Worm (Caenorhabditis elegans): ENCODE results near the gene F54E4.3.

The F54E4.3 gene

DNA sequence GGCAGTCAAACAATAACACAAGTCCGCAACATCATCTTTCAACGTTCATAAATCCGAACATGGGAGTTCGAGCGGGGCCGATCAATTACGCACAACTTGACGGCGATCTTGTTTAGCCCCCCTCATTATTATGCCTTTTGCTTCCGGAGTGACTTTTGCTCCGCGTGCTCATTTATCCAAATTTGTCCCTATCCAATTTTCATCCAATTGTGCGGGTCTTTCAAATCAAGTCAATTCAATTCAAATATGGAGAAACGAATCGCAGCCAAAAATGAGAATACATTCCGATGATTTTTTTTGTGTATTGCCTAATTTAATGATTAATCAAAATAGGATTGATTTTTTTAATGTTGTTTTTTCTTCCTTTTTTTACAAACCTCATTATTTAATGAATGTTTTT is 26.2 kb upstream of the F54E4.3 start:
- TF ChIP-seq ama-1 (optimal IDR thresholded peaks at IDR 0.05) (no peak), nhr-28 (tag; optimal IDR thresholded peaks at IDR 0.05) (no peak), dsc-1 (tag; optimal IDR thresholded peaks at IDR 0.05) (no peak), Y116A8C.19 (tag; optimal IDR thresholded peaks at IDR 0.05; ENCODE audit: borderline replicate concordance) (no peak), snpc-4 (tag; optimal IDR thresholded peaks at IDR 0.05) (no peak), F16B12.6 (tag; optimal IDR thresholded peaks at IDR 0.05) (no peak), lir-3 (tag; optimal IDR thresholded peaks at IDR 0.05; ENCODE audit: poor library complexity) (no peak), ztf-4 (tag; optimal IDR thresholded peaks at IDR 0.05) (no peak), ceh-82 (tag; optimal IDR thresholded peaks at IDR 0.05) (no peak), mdl-1 (tag; optimal IDR thresholded peaks at IDR 0.05) (no peak), sox-4 (tag; optimal IDR thresholded peaks at IDR 0.05) (no peak)

- no peak for TF ChIP-seq unc-98 (GFP tag; IDR thresholded peaks at IDR 0.05)
- no peak for TF ChIP-seq nhr-71 (tag; optimal IDR thresholded peaks at IDR 0.05)
- peak; percentile 65 for TF ChIP-seq snpc-4 (tag; optimal IDR thresholded peaks at IDR 0.05)
- TF ChIP-seq nhr-84 (tag; optimal IDR thresholded peaks at IDR 0.05): no peak
- no peak for TF ChIP-seq lin-39 (tag; optimal IDR thresholded peaks at IDR 0.05)
Measured at ce11 chrX:14661918-14662317, 25.7 kb upstream of the F54E4.3 start.

DNA sequence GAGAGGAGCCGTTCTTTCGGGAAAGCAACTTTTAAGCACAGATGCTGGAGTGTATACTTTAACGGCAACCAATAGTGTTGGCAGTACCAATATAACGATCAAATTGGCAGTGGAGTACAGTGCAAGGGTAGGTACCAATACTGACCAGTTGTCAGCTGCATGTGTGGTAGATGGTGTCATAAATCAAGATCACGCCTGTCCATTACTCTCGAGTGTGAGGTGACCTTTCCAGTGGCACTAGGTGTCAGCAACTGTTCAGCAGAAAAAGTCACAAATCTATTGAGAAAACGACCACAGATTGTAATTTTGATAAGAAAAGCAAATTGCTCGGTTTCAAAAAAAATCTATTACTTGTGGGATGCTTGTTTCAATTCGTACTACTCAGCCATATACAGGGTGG is 23.2 kb upstream of the F54E4.3 start:
- TF ChIP-seq nhr-85 (tag) (no peak), rnt-1 (tag; optimal IDR thresholded peaks at IDR 0.05) (peak; percentile 66)

DNA sequence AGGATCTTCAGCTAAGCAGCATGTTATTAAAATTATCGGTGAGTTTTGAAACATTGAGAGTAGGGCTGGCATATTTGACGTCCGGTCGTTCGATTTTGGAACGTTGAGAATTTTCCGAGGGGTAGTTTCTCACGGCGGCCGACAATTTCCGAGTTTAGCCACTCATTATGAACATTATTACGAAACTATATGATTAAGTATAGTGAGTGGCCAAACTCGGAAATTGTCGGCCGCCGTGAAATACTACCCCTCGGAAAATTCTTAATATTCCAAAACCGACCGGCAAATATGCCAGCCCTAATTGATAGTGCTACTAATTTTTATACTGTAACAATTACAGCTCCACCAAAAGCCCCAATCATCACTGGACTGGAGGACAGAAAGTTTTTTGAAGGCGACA is 21.2 kb upstream of the F54E4.3 start:
- TF ChIP-seq mab-9 (GFP tag; IDR thresholded peaks at IDR 0.05) (no peak), fos-1 (tag; optimal IDR thresholded peaks at IDR 0.05) (no peak), ces-1 (GFP tag; optimal IDR thresholded peaks at IDR 0.05) (no peak), nhr-11 (tag; optimal IDR thresholded peaks at IDR 0.05) (no peak), lin-14 (GFP tag; optimal IDR thresholded peaks at IDR 0.05) (no peak), jun-1 (tag; optimal IDR thresholded peaks at IDR 0.05) (no peak), mdl-1 (tag; optimal IDR thresholded peaks at IDR 0.05) (no peak), pqm-1 (tag; optimal IDR thresholded peaks at IDR 0.05) (no peak), efl-1 (optimal IDR thresholded peaks at IDR 0.05) (no peak), efl-1 (GFP tag; optimal IDR thresholded peaks at IDR 0.05 in 1 of 2) (no peak), skn-1 (tag; optimal IDR thresholded peaks at IDR 0.05) (no peak), snu-23 (GFP tag; optimal IDR thresholded peaks at IDR 0.05) (no peak), unc-30 (tag; optimal IDR thresholded peaks at IDR 0.05) (no peak), nhr-20 (tag; optimal IDR thresholded peaks at IDR 0.05) (no peak), ceh-82 (tag; optimal IDR thresholded peaks at IDR 0.05) (no peak), lin-15B (tag; optimal IDR thresholded peaks at IDR 0.05) (no peak), nhr-12 (tag; optimal IDR thresholded peaks at IDR 0.05) (no peak), lin-39 (tag; optimal IDR thresholded peaks at IDR 0.05) (no peak), egl-13 (tag; optimal IDR thresholded peaks at IDR 0.05) (no peak)

DNA sequence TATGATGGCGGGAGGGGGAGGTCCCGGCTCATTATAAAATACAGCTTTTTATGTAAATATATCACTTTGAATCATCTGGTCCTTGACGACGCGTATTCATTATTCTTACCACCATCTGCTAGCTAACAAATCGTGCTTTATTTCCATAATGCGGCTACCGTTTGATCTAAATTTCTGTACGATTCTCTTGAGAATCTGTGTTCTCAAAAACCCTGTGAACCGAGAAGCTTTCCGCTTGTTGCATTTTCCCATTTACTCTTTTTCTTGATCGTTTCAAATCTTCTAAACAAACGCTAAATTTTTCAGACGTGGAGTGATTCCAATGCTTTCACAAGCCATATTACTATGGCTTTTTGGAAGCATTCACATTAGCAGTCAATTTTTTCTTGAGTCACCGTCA is 18.4 kb upstream of the F54E4.3 start, which contains the start of gene syg-2:
Gene syg-2 (plus strand): TSS at position 301 of the 400 bp plus-strand sequence.
- TF ChIP-seq fkh-8 (tag; optimal IDR thresholded peaks at IDR 0.05): no peak
- no peak for TF ChIP-seq mab-9 (GFP tag; IDR thresholded peaks at IDR 0.05)
- no peak for TF ChIP-seq pag-3 (tag; optimal IDR thresholded peaks at IDR 0.05; ENCODE audit: borderline replicate concordance, insufficient read depth)
- no peak for TF ChIP-seq elt-2 (tag; optimal IDR thresholded peaks at IDR 0.05)
- no peak for TF ChIP-seq nhr-11 (tag; optimal IDR thresholded peaks at IDR 0.05)
- no peak for TF ChIP-seq grh-1 (GFP tag; IDR thresholded peaks at IDR 0.05)
- TF ChIP-seq nhr-90 (tag; optimal IDR thresholded peaks at IDR 0.05; ENCODE audit: poor library complexity): no peak
- no peak for TF ChIP-seq C16A3.4 (tag; optimal IDR thresholded peaks at IDR 0.05)
- TF ChIP-seq nhr-77 (tag; optimal IDR thresholded peaks at IDR 0.05): no peak
- TF ChIP-seq efl-1 (optimal IDR thresholded peaks at IDR 0.05): no peak
- no peak for TF ChIP-seq efl-1 (GFP tag; optimal IDR thresholded peaks at IDR 0.05 in 1 of 2)
- no peak for TF ChIP-seq pax-3 (tag; optimal IDR thresholded peaks at IDR 0.05)
- no peak for TF ChIP-seq ceh-63 (GFP tag; optimal IDR thresholded peaks at IDR 0.05)
- no peak for TF ChIP-seq ceh-8 (GFP tag; optimal IDR thresholded peaks at IDR 0.05)
- no peak for TF ChIP-seq lin-13 (GFP tag; optimal IDR thresholded peaks at IDR 0.05)
- no peak for TF ChIP-seq egl-13 (tag; optimal IDR thresholded peaks at IDR 0.05)
